Fruit fly (Drosophila melanogaster): ENCODE data around the gene MnM.
A peak's percentile ranks its signal among the peaks of the same experiment; 100 is the strongest.

Gene MnM

dm6 chr3L:3223390-3223914 lies 45.1 kb upstream of the MnM start (continued):
- no peak for TF ChIP-seq CG8290 (GFP tag; optimal IDR thresholded peaks at IDR 0.05)
- no peak for TF ChIP-seq CG8290 (tag; optimal IDR thresholded peaks at IDR 0.05)
- TF ChIP-seq CG7987 (GFP tag; optimal IDR thresholded peaks at IDR 0.05): peak; percentile 89
- TF ChIP-seq CG10565 (GFP tag; optimal IDR thresholded peaks at IDR 0.05): no peak
- TF ChIP-seq Dip2 (GFP tag; IDR thresholded peaks at IDR 0.05): no peak
- no peak for TF ChIP-seq Side (GFP tag; optimal IDR thresholded peaks at IDR 0.05)
- no peak for TF ChIP-seq Mes4 (GFP tag; optimal IDR thresholded peaks at IDR 0.05)

DNA sequence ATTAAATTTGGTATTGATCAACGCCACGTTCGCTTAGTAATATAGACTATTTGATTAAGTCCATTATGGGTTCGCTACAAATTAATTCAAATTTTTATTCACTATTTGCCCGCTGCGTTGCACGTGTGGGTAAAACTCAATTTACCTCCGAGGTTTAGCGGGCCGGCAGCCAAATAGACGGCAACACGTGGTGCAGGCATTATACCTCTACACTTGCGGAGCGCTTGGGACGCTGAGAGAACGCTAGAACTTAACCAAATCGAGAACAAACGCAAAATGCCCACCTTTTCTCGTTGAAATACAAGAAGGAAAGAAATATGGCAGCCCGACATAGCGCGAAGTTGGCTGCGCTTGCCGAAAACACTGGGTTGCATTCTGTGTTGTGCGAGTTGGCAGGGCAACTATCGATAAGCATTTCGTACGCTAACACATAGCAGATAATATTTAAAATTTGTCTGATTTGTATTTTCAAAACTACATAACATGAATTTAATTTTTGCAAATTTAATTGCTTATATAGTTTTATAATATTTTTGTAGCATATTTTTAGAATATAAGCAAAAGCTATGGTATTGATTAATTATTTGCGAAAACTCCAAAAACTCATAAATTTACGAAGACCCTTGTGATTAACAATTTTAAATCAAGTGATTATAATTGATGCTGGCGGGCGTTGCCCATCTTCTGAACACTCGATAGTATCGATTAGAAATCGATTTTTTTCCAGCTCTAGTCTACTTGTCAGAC lies 44.4 kb upstream of the MnM start, which contains the start of the genes RpL28 and eIF1:
TSS of gene RpL28 (minus strand) at position 318 of the 747 bp plus-strand sequence.
TSS of gene eIF1 (plus strand) at position 699 of the 747 bp plus-strand sequence.
- peak; percentile 54; the same call in 1 of the 2 replicates for TF ChIP-seq CG17612 (GFP tag; IDR thresholded peaks at IDR 0.05)
- peak; percentile 78 for TF ChIP-seq CG10462 (GFP tag; optimal IDR thresholded peaks at IDR 0.05)
- TF ChIP-seq Dp (GFP tag; optimal IDR thresholded peaks at IDR 0.05): peak; percentile 60
- peak; percentile 94 for TF ChIP-seq Sin3A (optimal IDR thresholded peaks at IDR 0.05)
- peak; percentile 78 for TF ChIP-seq CG1602 (GFP tag; optimal IDR thresholded peaks at IDR 0.05)
- peak; percentile 85 for TF ChIP-seq CG4854 (GFP tag; optimal IDR thresholded peaks at IDR 0.05)
- peak; percentile 96 for TF ChIP-seq CG1233 (GFP tag; optimal IDR thresholded peaks at IDR 0.05)
- TF ChIP-seq Med (GFP tag): peak; percentile 99
- TF ChIP-seq CG13123 (GFP tag; optimal IDR thresholded peaks at IDR 0.05): peak; percentile 100
- TF ChIP-seq GATAe (GFP tag; conservative IDR thresholded peaks at IDR 0.05): peak; percentile 56
- TF ChIP-seq Ada2b (GFP tag; IDR thresholded peaks at IDR 0.05): peak; percentile 59
- peak; percentile 98 for TF ChIP-seq NC2β (GFP tag; optimal IDR thresholded peaks at IDR 0.05)
- TF ChIP-seq CG5180 (GFP tag; optimal IDR thresholded peaks at IDR 0.05): peak; percentile 81
- peak; percentile 79 for TF ChIP-seq ssp (GFP tag; IDR thresholded peaks at IDR 0.05)
- TF ChIP-seq CG9437 (GFP tag; optimal IDR thresholded peaks at IDR 0.05): peak; percentile 86
- peak; percentile 86 for TF ChIP-seq CG10267 (tag; optimal IDR thresholded peaks at IDR 0.05)
- peak; percentile 80 for TF ChIP-seq ind (GFP tag; optimal IDR thresholded peaks at IDR 0.05)
- peak; percentile 86 for TF ChIP-seq Awh (GFP tag; IDR thresholded peaks at IDR 0.05)
- peak; percentile 62 for TF ChIP-seq Hmx (GFP tag; optimal IDR thresholded peaks at IDR 0.05)
- peak; percentile 81 for TF ChIP-seq pfk (GFP tag; optimal IDR thresholded peaks at IDR 0.05)
- TF ChIP-seq CG11093 (GFP tag; IDR thresholded peaks at IDR 0.05): peak; percentile 58; the same call in 1 of the 3 replicates
- peak; percentile 83 for TF ChIP-seq CG16863 (GFP tag; optimal IDR thresholded peaks at IDR 0.05)
- peak; percentile 75 for TF ChIP-seq gcm (GFP tag; optimal IDR thresholded peaks at IDR 0.05)
- peak; percentile 73 for TF ChIP-seq twi (tag; optimal IDR thresholded peaks at IDR 0.05)
- TF ChIP-seq CG10565 (GFP tag; optimal IDR thresholded peaks at IDR 0.05): peak; percentile 79
- TF ChIP-seq grn (GFP tag; optimal IDR thresholded peaks at IDR 0.05): peak; percentile 83
- TF ChIP-seq CG11504 (tag; optimal IDR thresholded peaks at IDR 0.05): no peak
- peak; percentile 93 for TF ChIP-seq CG18599 (GFP tag; optimal IDR thresholded peaks at IDR 0.05)
- peak; percentile 84 for TF ChIP-seq ara (GFP tag; IDR thresholded peaks at IDR 0.05)
- TF ChIP-seq odd (GFP tag; optimal IDR thresholded peaks at IDR 0.05): peak; percentile 95
- peak; percentile 64 for TF ChIP-seq CG4282 (GFP tag; optimal IDR thresholded peaks at IDR 0.05)
- peak; percentile 92 for TF ChIP-seq HLH54F (GFP tag; optimal IDR thresholded peaks at IDR 0.05)
- peak; percentile 83 for TF ChIP-seq NC2α (GFP tag; optimal IDR thresholded peaks at IDR 0.05)
- TF ChIP-seq CG15696 (tag; optimal IDR thresholded peaks at IDR 0.05): peak; percentile 62
- TF ChIP-seq tll (GFP tag; optimal IDR thresholded peaks at IDR 0.05): peak in 1 of 2 experiments; percentile 42
- peak; percentile 64 for TF ChIP-seq CG7357 (GFP tag; IDR thresholded peaks at IDR 0.05)
- peak; percentile 92 for TF ChIP-seq CG15514 (GFP tag; optimal IDR thresholded peaks at IDR 0.05)
- peak; percentile 69 for TF ChIP-seq ab (GFP tag; optimal IDR thresholded peaks at IDR 0.05)
- TF ChIP-seq CG9932 (GFP tag; IDR thresholded peaks at IDR 0.05): peak; percentile 89
- peak; percentile 79 for TF ChIP-seq H15 (GFP tag; IDR thresholded peaks at IDR 0.05)
- TF ChIP-seq CG1647 (GFP tag; optimal IDR thresholded peaks at IDR 0.05): peak; percentile 91
- TF ChIP-seq CG17568 (GFP tag; optimal IDR thresholded peaks at IDR 0.05): no peak
